Fruit fly (Drosophila melanogaster): Measurements from ENCODE around the gene CG5281.

The CG5281 gene

dm6 chr3R:11435537-11436234, at the start of gene CG5281, which contains the start of gene Exd2 (continued):
- TF ChIP-seq YL-1 (GFP tag; optimal IDR thresholded peaks at IDR 0.05) (peak; percentile 57), luna (GFP tag; optimal IDR thresholded peaks at IDR 0.05) (no peak), dpn (GFP tag; optimal IDR thresholded peaks at IDR 0.05) (peak; percentile 41 to 50), CG11723 (GFP tag; optimal IDR thresholded peaks at IDR 0.05) (no peak), ab (GFP tag; optimal IDR thresholded peaks at IDR 0.05) (no peak), ttk (GFP tag; IDR thresholded peaks at IDR 0.05) (no peak), sob (GFP tag; IDR thresholded peaks at IDR 0.05) (peak; percentile 43; the same call in 1 of the 2 replicates), maf-S (GFP tag; optimal IDR thresholded peaks at IDR 0.05) (peak; percentile 5), Neu2 (GFP tag; optimal IDR thresholded peaks at IDR 0.05; ENCODE audit: borderline replicate concordance) (no peak), fd3F (GFP tag; optimal IDR thresholded peaks at IDR 0.05) (peak; percentile 24), CG12659 (GFP tag; optimal IDR thresholded peaks at IDR 0.05) (peak; percentile 75), CG8290 (GFP tag; optimal IDR thresholded peaks at IDR 0.05) (no peak), CG8290 (tag; optimal IDR thresholded peaks at IDR 0.05) (peak in 1 of 2 experiments; percentile 20), CG1603 (tag; optimal IDR thresholded peaks at IDR 0.05) (peak; percentile 68), CG34422 (GFP tag; IDR thresholded peaks at IDR 0.05) (peak; percentile 55; the same call in 1 of the 3 replicates), Stat92E (GFP tag; optimal IDR thresholded peaks at IDR 0.05) (no peak), twi (tag; optimal IDR thresholded peaks at IDR 0.05) (peak; percentile 47), Ada2b (GFP tag; IDR thresholded peaks at IDR 0.05) (0 out of 2 replicates have a peak, but pooled peaks have one; percentile 5), Sry-β (GFP tag; optimal IDR thresholded peaks at IDR 0.05) (no peak), Lim3 (GFP tag; IDR thresholded peaks at IDR 0.05) (no peak), CG11456 (GFP tag; IDR thresholded peaks at IDR 0.05) (no peak), NFAT (GFP tag; IDR thresholded peaks at IDR 0.05) (no peak), CG11504 (tag; optimal IDR thresholded peaks at IDR 0.05) (no peak), Rfx (GFP tag; IDR thresholded peaks at IDR 0.05) (peak; percentile 43; the same call in 1 of the 2 replicates), gt (GFP tag; IDR thresholded peaks at IDR 0.05) (no peak), CG33557 (GFP tag; optimal IDR thresholded peaks at IDR 0.05) (peak; percentile 66), CG34376 (GFP tag; optimal IDR thresholded peaks at IDR 0.05) (peak; percentile 24), zfh1 (GFP tag; IDR thresholded peaks at IDR 0.05) (peak; percentile 46; the same call in 1 of the 3 replicates), salm (tag; optimal IDR thresholded peaks at IDR 0.05) (peak; percentile 2), CG10321 (GFP tag; IDR thresholded peaks at IDR 0.05) (no peak), sisA (GFP tag; IDR thresholded peaks at IDR 0.05) (no peak), sim (GFP tag; IDR thresholded peaks at IDR 0.05) (no peak), CG17802 (tag; optimal IDR thresholded peaks at IDR 0.05) (no peak), pnt (GFP tag; optimal IDR thresholded peaks at IDR 0.05) (peak; percentile 13), trh (GFP tag; optimal IDR thresholded peaks at IDR 0.05) (no peak), CG16815 (GFP tag; optimal IDR thresholded peaks at IDR 0.05) (no peak), CG8281 (tag; optimal IDR thresholded peaks at IDR 0.05) (no peak), CG17612 (GFP tag; IDR thresholded peaks at IDR 0.05) (no peak), ara (GFP tag; IDR thresholded peaks at IDR 0.05) (no peak), disco-r (GFP tag; optimal IDR thresholded peaks at IDR 0.05) (peak; percentile 15), CG2199 (GFP tag; IDR thresholded peaks at IDR 0.05) (no peak), ewg (GFP tag; optimal IDR thresholded peaks at IDR 0.05) (peak; percentile 44), Hsf (GFP tag; optimal IDR thresholded peaks at IDR 0.05) (peak; percentile 67), inv (GFP tag; IDR thresholded peaks at IDR 0.05; ENCODE audit: partially characterized antibody) (no peak), CG14710 (tag; optimal IDR thresholded peaks at IDR 0.05) (peak; percentile 94), ERR (GFP tag; optimal IDR thresholded peaks at IDR 0.05) (peak; percentile 37), E2f2 (GFP tag; IDR thresholded peaks at IDR 0.05) (peak; percentile 54), CG15696 (tag; optimal IDR thresholded peaks at IDR 0.05) (peak; percentile 21), nom (GFP tag; optimal IDR thresholded peaks at IDR 0.05) (no peak), CG30431 (GFP tag; optimal IDR thresholded peaks at IDR 0.05) (no peak)

Measured in whole organism, embryonic.